Fruit fly (Drosophila melanogaster): Measurements from ENCODE around the gene kairos.

kairos gene

DNA sequence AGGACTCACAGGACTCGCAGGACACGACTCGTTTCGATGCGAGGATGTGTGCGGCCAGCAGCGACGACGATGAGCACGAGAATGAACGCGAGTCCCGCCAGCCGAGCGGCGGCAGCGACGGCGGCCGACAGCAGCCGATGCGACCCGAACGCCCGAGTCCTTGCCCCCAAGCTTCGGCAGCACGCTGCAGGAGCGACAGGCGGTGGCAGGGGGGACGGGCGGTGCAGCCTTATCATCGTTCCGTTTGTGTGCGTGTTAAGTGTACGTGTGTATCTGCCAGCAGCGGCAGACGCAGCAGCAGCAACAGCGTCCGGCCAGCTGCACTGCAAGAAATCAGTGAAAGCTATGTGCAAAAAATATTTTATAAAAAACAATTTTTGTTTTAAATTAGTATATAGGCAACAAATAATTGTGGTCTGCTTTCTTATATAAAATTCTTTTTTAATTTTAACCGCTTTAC lies at the start of gene kairos:
TSS of gene kairos (minus strand) at position 51 of the 460 bp plus-strand sequence.
- TF ChIP-seq Sp1 (GFP tag; optimal IDR thresholded peaks at IDR 0.05) (no peak), lola (GFP tag; optimal IDR thresholded peaks at IDR 0.05) (no peak), N (GFP tag; optimal IDR thresholded peaks at IDR 0.05) (no peak), tai (GFP tag; optimal IDR thresholded peaks at IDR 0.05) (no peak), OdsH (GFP tag; optimal IDR thresholded peaks at IDR 0.05) (no peak), br (GFP tag; optimal IDR thresholded peaks at IDR 0.05) (no peak)

DNA sequence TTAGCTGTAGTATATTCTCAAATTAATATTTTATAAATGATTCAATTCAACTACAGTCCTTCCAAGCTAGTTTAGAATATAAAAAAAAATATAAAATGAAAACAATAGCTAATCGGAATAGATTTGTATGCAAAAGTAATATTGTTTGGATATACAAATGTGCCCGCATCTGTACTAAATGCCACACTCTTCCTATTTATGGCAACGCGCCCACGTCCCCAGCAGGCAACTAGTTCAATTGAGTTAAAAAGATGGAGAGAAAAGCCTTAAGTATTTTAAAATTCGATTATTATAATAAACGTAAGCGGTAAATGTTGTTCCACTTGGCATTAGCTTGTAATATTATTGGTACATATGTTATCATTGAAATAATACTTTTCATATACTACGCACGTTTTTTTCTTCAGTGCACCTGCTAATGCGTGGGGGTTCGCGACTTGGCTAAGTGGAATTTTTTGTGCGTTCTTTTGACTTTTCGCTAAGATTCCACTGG lies 49.6 kb upstream of the kairos start:
- peak; percentile 15 for TF ChIP-seq ey (GFP tag; optimal IDR thresholded peaks at IDR 0.05)
- no peak for TF ChIP-seq dsf (GFP tag; optimal IDR thresholded peaks at IDR 0.05; ENCODE audit: borderline replicate concordance)
- no peak for TF ChIP-seq foxo (GFP tag; optimal IDR thresholded peaks at IDR 0.05)
- TF ChIP-seq sv (GFP tag; optimal IDR thresholded peaks at IDR 0.05) = peak; percentile 73
- TF ChIP-seq Hr78 (GFP tag; optimal IDR thresholded peaks at IDR 0.05) = no peak
- peak; percentile 5 for TF ChIP-seq rgr (GFP tag; optimal IDR thresholded peaks at IDR 0.05)
- TF ChIP-seq HLH106 (tag; optimal IDR thresholded peaks at IDR 0.05) = no peak

DNA sequence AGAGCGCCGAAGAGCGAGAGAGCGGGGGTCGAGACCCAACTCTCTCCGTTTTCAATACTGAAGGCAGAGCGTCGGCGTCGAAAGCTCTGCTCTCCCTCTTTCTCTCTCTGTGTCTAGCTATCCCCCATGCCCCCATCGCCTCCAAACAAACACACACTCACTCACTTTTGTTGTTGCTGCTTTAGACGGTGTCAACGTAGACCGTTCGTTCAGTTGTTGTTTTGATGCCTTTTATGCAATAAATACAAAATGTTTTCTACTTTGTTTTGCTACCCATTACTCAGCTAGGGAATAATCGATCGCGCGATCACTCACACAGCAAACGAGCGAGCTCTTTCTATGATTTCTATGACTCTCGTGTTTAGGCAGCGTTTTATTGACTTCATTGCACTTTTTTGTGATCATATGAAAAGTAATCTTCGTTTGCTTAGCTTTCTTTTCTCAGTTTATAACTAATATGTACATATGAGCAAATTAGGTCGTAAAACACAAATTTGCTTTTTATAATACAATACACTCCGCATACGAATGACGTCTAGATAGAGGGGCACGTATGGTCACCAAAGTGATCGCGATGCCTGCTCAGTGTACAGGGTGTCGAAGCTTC lies 48.7 kb upstream of the kairos start:
- TF ChIP-seq Vsx2 (GFP tag; optimal IDR thresholded peaks at IDR 0.05; ENCODE audit: partially characterized antibody) (peak; percentile 90), br (GFP tag; optimal IDR thresholded peaks at IDR 0.05) (peak; percentile 91), usp (GFP tag; optimal IDR thresholded peaks at IDR 0.05) (no peak), Hr78 (GFP tag; optimal IDR thresholded peaks at IDR 0.05) (no peak), Hnf4 (GFP tag; optimal IDR thresholded peaks at IDR 0.05) (peak; percentile 15), jim (GFP tag; optimal IDR thresholded peaks at IDR 0.05) (peak; percentile 1), Jra (GFP tag; optimal IDR thresholded peaks at IDR 0.05) (peak; percentile 3), GATAd (GFP tag; optimal IDR thresholded peaks at IDR 0.05) (no peak), dl (GFP tag; optimal IDR thresholded peaks at IDR 0.05; ENCODE audit: insufficient read depth in 1 of 2, partially characterized antibody in 2 of 2) (peak; percentile 90 to 93), CG32264 (GFP tag; optimal IDR thresholded peaks at IDR 0.05) (no peak), fru (GFP tag; optimal IDR thresholded peaks at IDR 0.05) (peak; percentile 0), HLH106 (tag; optimal IDR thresholded peaks at IDR 0.05) (no peak), pan (optimal IDR thresholded peaks at IDR 0.05) (peak; percentile 70), Dif (GFP tag; optimal IDR thresholded peaks at IDR 0.05; ENCODE audit: partially characterized antibody) (peak; percentile 95), Myc (optimal IDR thresholded peaks at IDR 0.05) (no peak), sv (GFP tag; optimal IDR thresholded peaks at IDR 0.05) (no peak), psq (GFP tag; optimal IDR thresholded peaks at IDR 0.05) (no peak), h (GFP tag; optimal IDR thresholded peaks at IDR 0.05) (peak; percentile 1), Dfd (GFP tag; optimal IDR thresholded peaks at IDR 0.05) (no peak), brk (GFP tag; optimal IDR thresholded peaks at IDR 0.05) (no peak)

DNA sequence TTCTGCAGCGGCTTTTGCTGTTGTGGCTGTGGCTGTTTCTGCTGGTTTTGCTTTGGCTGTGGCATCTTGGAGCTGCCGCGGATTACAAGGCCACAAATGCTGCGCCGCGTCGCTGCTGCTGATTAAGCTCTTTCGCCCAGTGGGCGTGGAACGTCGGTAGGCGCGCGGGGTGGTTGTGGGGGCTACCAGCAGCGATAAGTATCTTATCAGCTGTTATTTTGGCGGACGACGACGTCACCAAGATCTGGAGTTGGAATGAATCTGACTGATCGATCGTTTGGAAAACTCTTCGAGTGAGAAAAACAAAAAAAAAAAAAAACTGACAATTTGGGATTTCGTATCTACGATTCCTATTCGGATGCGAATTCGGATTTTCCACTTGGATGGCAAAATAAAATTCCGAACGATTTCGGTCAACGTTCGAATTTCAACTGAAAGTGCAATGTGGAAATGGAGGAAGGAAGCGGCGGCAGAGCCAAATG lies 48.2 kb upstream of the kairos start:
- TF ChIP-seq Rel (GFP tag; optimal IDR thresholded peaks at IDR 0.05) (no peak), Rel (tag; optimal IDR thresholded peaks at IDR 0.05) (peak; percentile 3), Dif (GFP tag; optimal IDR thresholded peaks at IDR 0.05; ENCODE audit: partially characterized antibody) (peak; percentile 22), pan (optimal IDR thresholded peaks at IDR 0.05) (no peak), rgr (GFP tag; optimal IDR thresholded peaks at IDR 0.05) (no peak)

DNA sequence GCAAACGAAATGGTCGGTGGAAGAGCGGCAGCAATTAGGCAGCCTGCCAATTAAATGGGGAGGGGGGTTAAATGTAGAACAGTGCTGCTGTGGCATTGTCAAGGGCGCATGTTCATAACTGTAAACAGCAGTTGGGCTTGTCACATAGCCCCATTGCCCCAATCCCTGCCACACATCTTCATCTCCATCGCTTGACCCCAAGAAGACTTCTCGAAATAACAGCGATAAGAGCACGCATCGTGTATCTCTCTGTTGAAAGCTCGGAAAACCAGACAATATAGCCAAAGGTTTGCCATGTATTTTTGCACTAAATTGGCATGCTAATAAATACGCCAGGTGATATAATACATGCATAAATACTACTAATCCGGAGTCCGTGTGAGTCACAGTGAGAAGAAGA lies 46.6 kb upstream of the kairos start:
- no peak for TF ChIP-seq Rel (GFP tag; optimal IDR thresholded peaks at IDR 0.05)
- TF ChIP-seq Rel (tag; optimal IDR thresholded peaks at IDR 0.05) = peak; percentile 50
- no peak for TF ChIP-seq dl (GFP tag; optimal IDR thresholded peaks at IDR 0.05; ENCODE audit: insufficient read depth in 1 of 2, partially characterized antibody in 2 of 2)
- TF ChIP-seq Myc (optimal IDR thresholded peaks at IDR 0.05) = no peak
- TF ChIP-seq CrebA (GFP tag; optimal IDR thresholded peaks at IDR 0.05; ENCODE audit: borderline replicate concordance) = no peak

Measured in whole organism, wandering third instar larva.